Worm (Caenorhabditis elegans) whole organism, dauer: ENCODE results near the gene F09F9.3.

ENCODE experiments used
- unc-62 ChIP-seq: sonication (generic microtip); optimal IDR thresholded peaks from 2 replicates; lab custom pipeline; 2017; ENCODE audit warnings: missing biosample characterization, missing genetic modification reagents, missing genetic modification characterization

F09F9.3 gene

ce11 chrX:4120935-4121334, at the start of gene F09F9.3:
F09F9.3 (minus strand) TSS chrX:4121035.
- no peak for TF ChIP-seq unc-62 (GFP tag; lab: Kevin White, UChicago)

- no peak for TF ChIP-seq unc-62 (GFP tag; lab: Kevin White, UChicago)
These were observed 46.3 kb upstream of the F09F9.3 start, which contains the start of gene ZK470.14 for ce11 chrX:4167150-4167549. ZK470.14 (plus strand) TSS chrX:4167450.

DNA sequence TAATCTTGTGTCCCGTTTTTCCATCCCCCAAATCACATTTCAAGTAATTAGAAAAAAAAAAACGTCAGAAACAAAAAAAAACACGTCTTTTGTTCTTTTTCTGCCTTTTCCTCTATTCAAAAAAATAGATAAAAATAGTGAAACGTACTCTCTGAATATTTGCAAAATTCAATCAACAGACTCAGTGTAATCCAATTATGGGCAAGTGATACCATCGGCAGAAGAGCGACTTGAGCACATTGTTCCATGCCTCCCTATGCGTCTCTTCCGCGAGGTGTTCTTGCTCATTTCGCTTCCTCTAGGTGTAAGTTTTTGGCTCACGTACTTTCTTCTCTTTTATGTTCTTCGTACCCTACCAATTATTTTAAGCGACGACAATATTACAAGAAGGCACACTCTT, 42.6 kb upstream of the F09F9.3 start, which contains the start of gene ZK470.1:
TSS of gene ZK470.1 (plus strand) at position 301 of the 400 bp plus-strand sequence.
- no peak for TF ChIP-seq unc-62 (GFP tag; lab: Kevin White, UChicago)

- TF ChIP-seq unc-62 (GFP tag; lab: Kevin White, UChicago): no peak
These were observed 41.1 kb upstream of the F09F9.3 start for ce11 chrX:4161938-4162337.

DNA sequence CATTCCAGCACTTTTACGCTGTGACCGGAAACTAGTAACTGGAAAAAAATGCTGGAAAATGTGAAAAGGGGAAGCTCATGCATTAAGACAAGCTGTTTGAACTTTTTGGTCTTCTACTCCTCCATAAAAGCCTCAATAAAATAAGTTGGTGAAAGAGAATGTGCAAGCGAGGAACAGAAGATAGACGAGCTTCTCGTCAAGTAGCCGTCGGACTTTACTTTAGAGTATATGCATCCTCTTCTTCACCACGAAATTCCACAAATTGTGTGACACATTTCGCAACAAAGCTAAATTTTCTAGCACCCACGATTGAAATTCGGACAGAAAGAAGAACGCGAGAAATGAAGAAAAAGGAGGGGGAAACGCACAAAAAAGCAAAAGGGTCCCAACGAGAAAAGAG, 39.1 kb upstream of the F09F9.3 start:
- no peak for TF ChIP-seq unc-62 (GFP tag; lab: Kevin White, UChicago)

DNA sequence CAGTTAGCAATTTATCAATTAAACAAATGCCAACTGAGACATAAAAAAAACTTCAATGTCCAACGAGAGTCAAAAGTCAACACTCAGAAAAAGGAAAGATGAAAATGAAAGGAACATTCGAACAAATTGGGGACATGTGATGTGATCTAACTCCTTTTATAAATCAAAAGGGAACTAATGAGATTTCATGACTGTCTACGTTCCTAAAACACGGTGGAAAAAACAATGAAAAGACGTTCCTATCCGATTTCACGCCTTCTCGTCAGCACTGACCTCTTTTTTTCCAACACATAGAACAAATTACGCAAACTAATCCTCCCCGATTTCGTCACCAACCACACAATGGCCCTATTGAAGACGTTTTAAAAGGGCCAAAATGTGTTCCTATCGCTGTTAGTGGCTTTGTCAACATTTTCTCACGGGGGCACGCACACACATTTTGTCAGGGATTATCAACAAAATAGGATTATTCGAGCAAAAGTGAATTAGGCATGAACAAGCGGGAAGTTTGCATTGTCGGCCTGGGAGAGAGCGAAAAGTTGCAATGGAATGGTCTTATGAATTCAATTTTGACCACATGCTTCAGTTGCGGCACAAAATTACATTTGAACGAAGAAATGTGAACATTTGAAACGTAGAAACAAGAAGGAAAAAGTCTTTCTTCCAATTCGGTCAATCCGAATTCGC, 38.5 kb upstream of the F09F9.3 start:
- no peak for TF ChIP-seq unc-62 (GFP tag; lab: Kevin White, UChicago)

DNA sequence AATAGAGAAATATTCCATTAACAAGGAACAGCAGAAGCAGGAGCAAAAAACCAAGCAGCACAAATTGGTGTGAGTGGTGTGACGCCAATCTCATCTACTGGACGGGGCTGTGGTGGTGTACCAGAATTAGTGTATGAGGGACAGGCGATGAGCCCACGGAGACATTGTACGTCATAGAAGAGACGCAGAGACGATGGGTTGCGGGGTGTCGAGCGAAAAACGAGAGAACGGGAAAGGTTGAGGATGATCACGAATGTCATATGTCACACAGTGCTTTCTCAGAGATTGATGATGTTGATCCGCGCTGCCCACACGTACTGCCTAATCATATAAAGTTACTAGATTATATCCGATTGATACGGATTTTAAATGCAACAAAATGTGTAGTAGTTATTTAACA, 37.1 kb upstream of the F09F9.3 start:
- no peak for TF ChIP-seq unc-62 (GFP tag; lab: Kevin White, UChicago)

DNA sequence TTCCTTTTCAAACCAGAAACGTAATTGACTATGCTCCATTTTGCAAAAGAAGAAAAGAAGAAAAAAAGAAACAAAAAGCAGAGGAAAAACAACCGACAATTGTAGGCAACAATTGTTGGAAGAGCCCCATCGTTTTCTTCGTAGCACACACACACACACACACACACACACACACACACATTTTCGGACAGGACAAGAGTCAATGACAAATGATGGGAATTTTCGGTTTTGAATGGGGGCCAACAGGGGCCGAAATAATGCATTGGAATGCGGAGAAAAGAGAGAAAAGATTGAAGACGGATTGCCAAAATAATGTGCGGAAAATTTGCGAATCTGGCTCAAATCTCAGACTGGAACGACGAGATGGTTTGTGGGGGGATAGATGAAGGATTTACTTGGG, 33.9 kb upstream of the F09F9.3 start:
- no peak for TF ChIP-seq unc-62 (GFP tag; lab: Kevin White, UChicago)

ce11 chrX:4153343-4153742, 32.5 kb upstream of the F09F9.3 start, which contains the start of gene nck-1:
nck-1 (minus strand) TSS chrX:4153443.
- no peak for TF ChIP-seq unc-62 (GFP tag; lab: Kevin White, UChicago)

DNA sequence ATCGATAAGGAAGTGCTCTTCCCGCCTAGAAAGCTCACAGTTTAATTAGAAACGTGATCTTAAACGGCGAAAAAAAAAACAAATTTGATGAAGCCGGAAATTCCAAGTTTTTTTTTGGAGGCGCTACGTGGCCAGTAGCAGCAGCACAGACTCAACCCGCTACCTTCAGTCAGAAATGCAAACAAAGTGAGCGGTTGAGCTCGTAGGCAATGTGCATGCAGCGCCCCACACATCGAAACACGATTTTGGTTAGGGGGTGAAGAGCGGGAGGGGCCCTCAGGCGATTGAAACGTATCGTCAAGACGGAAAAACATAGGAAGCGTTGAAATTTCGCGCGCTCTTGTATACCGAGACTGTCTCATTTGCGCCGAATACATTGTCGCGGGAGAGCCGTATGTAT, 30.4 kb upstream of the F09F9.3 start:
- no peak for TF ChIP-seq unc-62 (GFP tag; lab: Kevin White, UChicago)

ce11 chrX:4148449-4149031, 27.7 kb upstream of the F09F9.3 start:
- TF ChIP-seq unc-62 (GFP tag; lab: Kevin White, UChicago): no peak

DNA sequence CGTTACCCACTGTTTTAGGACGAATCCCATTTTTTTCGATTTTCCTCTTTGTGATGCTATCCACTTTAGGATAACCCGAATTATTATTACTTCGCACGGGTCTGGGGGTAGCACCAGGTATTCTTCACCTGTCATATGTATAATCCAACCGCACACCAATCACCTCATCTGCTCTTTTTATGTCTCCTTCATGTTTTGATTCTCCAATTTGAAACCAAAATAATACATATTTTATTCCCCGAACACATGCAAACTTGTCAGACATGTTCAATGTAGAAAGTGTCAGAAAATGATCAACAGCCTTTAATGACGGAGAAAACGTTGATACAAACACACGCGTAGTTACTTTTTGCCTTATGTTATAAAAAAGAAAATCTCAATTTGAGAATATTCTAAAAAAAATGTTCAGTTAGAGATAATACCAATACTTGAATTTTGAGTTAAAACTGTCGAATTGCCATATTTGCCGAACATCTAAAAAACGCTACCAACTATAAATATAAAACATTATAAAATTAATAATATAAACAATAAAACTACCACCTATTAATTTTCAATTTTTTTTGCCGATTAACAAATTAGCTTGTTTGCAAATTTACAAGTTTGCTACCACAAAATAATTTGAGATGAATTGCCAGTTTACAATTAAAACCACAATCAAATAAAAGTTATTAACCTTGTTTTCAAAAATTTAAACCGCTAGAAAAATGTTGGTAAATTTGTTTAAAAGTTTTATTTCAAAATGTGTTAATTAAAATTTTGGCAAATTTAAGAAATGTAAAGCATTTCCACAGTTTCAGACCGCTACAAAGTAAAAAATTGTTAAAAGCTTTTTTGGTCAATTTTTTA, 27.0 kb upstream of the F09F9.3 start:
- no peak for TF ChIP-seq unc-62 (GFP tag; lab: Kevin White, UChicago)

ce11 chrX:4146798-4147543, 26.1 kb upstream of the F09F9.3 start:
- TF ChIP-seq unc-62 (GFP tag; lab: Kevin White, UChicago): no peak

ce11 chrX:4146046-4146445, 25.2 kb upstream of the F09F9.3 start:
- TF ChIP-seq unc-62 (GFP tag; lab: Kevin White, UChicago): no peak

- no peak for TF ChIP-seq unc-62 (GFP tag; lab: Kevin White, UChicago)
These were observed 24.4 kb upstream of the F09F9.3 start for ce11 chrX:4145051-4145826.
